Fruit fly (Drosophila melanogaster) whole organism, pupa: ENCODE measurements around the gene RpS5a.

Experiments used
- CG10348 ChIP-seq: fragments of 200-800 bp; sonication (Bioruptor generic); IDR thresholded peaks from 2 replicates; pipeline ENCODE4 v1.3.6; 2022; ENCODE audit warnings: missing biosample characterization, missing genetic modification characterization
- CG14655 ChIP-seq: fragments of 200-800 bp; sonication (Bioruptor generic); optimal IDR thresholded peaks from 3 replicates; lab custom pipeline; 2017; ENCODE audit warnings: mild to moderate bottlenecking, missing biosample characterization, missing genetic modification reagents, missing genetic modification characterization
- CG15710 ChIP-seq: fragments of 200-800 bp; sonication (Bioruptor generic); optimal IDR thresholded peaks from 2 replicates; lab custom pipeline; 2018; ENCODE audit warnings: missing biosample characterization, mild to moderate bottlenecking, missing genetic modification characterization, moderate library complexity
- CG17806 ChIP-seq: fragments of 200-800 bp; sonication (Bioruptor generic); optimal IDR thresholded peaks from 2 replicates; lab custom pipeline; 2018; ENCODE audit warnings: missing biosample characterization, mild to moderate bottlenecking, missing genetic modification characterization, moderate library complexity
- CG32121 ChIP-seq: fragments of 200-800 bp; sonication (Bioruptor generic); IDR thresholded peaks from 2 replicates; pipeline ENCODE4 v1.3.6; 2022; ENCODE audit warnings: missing biosample characterization, missing genetic modification characterization
- Pif1A ChIP-seq: fragments of 200-800 bp; sonication (Bioruptor generic); optimal IDR thresholded peaks from 3 replicates; lab custom pipeline; 2016; ENCODE audit warnings: missing biosample characterization, missing genetic modification characterization
- Snoo ChIP-seq: fragments of 200-800 bp; sonication (Bioruptor generic); optimal IDR thresholded peaks from 3 replicates; lab custom pipeline; 2017; ENCODE audit warnings: missing biosample characterization, mild to moderate bottlenecking, missing genetic modification characterization, inconsistent platforms
- fd96Ca ChIP-seq: fragments of 200-800 bp; sonication (Bioruptor generic); IDR thresholded peaks from 3 replicates; pipeline ENCODE4 v1.3.6; 2022; ENCODE audit warnings: missing biosample characterization, missing genetic modification characterization
- gl ChIP-seq: fragments of 200-800 bp; sonication (Bioruptor generic); optimal IDR thresholded peaks from 2 replicates; lab custom pipeline; 2018; ENCODE audit warnings: missing biosample characterization, mild to moderate bottlenecking, missing genetic modification characterization

DNA sequence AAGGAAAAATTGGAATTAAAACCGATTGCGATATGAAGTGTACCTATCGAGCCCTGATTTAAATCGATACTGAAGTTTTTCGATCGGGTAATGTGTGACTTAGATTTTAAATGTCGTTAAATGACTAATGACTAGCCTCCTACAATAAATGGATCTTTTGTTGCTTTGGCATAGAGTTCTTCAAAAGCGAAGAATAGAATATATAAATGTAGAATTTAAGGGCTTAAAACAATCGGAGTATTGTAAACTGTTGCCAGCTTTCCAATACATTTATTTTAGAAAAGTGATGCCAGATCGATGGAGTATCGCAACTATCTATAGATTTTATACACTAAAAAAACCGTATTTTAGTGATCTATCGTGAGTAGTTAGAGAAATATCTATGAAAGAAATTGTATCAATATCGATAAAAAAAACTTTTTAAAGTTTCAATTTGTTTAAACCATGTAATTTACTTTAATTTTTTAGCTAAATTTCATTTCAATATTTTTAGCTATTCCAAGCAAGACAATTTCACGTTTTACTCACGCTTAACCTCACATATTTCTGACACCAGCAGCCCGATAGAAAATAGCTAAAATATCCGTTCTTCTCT, 5.0 kb downstream of the RpS5a start, which contains the start of the genes mei-217 and mei-218:
- TF ChIP-seq CG17806 (no peak), CG10348 (GFP tag; lab: Robert Waterston, UW) (no peak), fd96Ca (no peak), CG32121 (GFP tag; lab: Robert Waterston, UW) (no peak), gl (tag; lab: Kevin White, UChicago) (no peak), CG14655 (GFP tag; lab: Kevin White, UChicago) (no peak), Snoo (tag; lab: Kevin White, UChicago) (no peak), Pif1A (GFP tag; lab: Kevin White, UChicago) (no peak), CG15710 (tag; lab: Kevin White, UChicago) (no peak)
